Fruit fly (Drosophila melanogaster) whole organism, pupa: ENCODE data around the gene Ac13E.

Experiments
- CG10348 ChIP-seq: fragments of 200-800 bp; sonication (Bioruptor generic); IDR thresholded peaks from 2 replicates; pipeline ENCODE4 v1.3.6; 2022; ENCODE audit warnings: missing biosample characterization, missing genetic modification characterization
- CG12605 ChIP-seq: fragments of 200-800 bp; sonication (Bioruptor generic); IDR thresholded peaks from 2 replicates; pipeline ENCODE4 v1.3.6; 2022; ENCODE audit warnings: missing biosample characterization, missing genetic modification characterization
- CG13204 ChIP-seq: fragments of 200-800 bp; sonication (Bioruptor generic); optimal IDR thresholded peaks from 2 replicates; lab custom pipeline; 2018; ENCODE audit warnings: missing biosample characterization, mild to moderate bottlenecking, missing genetic modification characterization, moderate library complexity
- CG14655 ChIP-seq: fragments of 200-800 bp; sonication (Bioruptor generic); optimal IDR thresholded peaks from 3 replicates; lab custom pipeline; 2017; ENCODE audit warnings: mild to moderate bottlenecking, missing biosample characterization, missing genetic modification reagents, missing genetic modification characterization
- CG15710 ChIP-seq: fragments of 200-800 bp; sonication (Bioruptor generic); optimal IDR thresholded peaks from 2 replicates; lab custom pipeline; 2018; ENCODE audit warnings: missing biosample characterization, mild to moderate bottlenecking, missing genetic modification characterization, moderate library complexity
- CG17806 ChIP-seq: fragments of 200-800 bp; sonication (Bioruptor generic); optimal IDR thresholded peaks from 2 replicates; lab custom pipeline; 2018; ENCODE audit warnings: missing biosample characterization, mild to moderate bottlenecking, missing genetic modification characterization, moderate library complexity
- CG32121 ChIP-seq: fragments of 200-800 bp; sonication (Bioruptor generic); IDR thresholded peaks from 2 replicates; pipeline ENCODE4 v1.3.6; 2022; ENCODE audit warnings: missing biosample characterization, missing genetic modification characterization
- CG34367 ChIP-seq: fragments of 200-800 bp; sonication (Bioruptor generic); optimal IDR thresholded peaks from 2 replicates; lab custom pipeline; 2018; ENCODE audit warnings: missing biosample characterization, mild to moderate bottlenecking, missing genetic modification characterization
- CG4496 ChIP-seq: fragments of 200-800 bp; sonication (Bioruptor generic); IDR thresholded peaks from 3 replicates; pipeline ENCODE4 v1.3.6; 2022; ENCODE audit warnings: missing biosample characterization, missing genetic modification characterization
- CG8159 ChIP-seq: fragments of 200-800 bp; sonication (Bioruptor generic); optimal IDR thresholded peaks from 3 replicates; lab custom pipeline; 2018; ENCODE audit warnings: missing biosample characterization, mild to moderate bottlenecking, missing genetic modification characterization, moderate library complexity
- CG8301 ChIP-seq: fragments of 200-800 bp; sonication (Bioruptor generic); optimal IDR thresholded peaks from 2 replicates; lab custom pipeline; 2018; ENCODE audit warnings: missing biosample characterization, mild to moderate bottlenecking, missing genetic modification characterization
- CG9948 ChIP-seq: fragments of 200-800 bp; sonication (Bioruptor generic); optimal IDR thresholded peaks from 2 replicates; lab custom pipeline; 2018; ENCODE audit warnings: missing biosample characterization, mild to moderate bottlenecking, missing genetic modification characterization, moderate library complexity
- D1 ChIP-seq: fragments of 200-800 bp; sonication (Bioruptor generic); optimal IDR thresholded peaks from 2 replicates; lab custom pipeline; 2018; ENCODE audit warnings: missing biosample characterization, mild to moderate bottlenecking, missing genetic modification characterization, moderate library complexity
- EcR ChIP-seq: fragments of 200-800 bp; sonication (Bioruptor generic); optimal IDR thresholded peaks from 3 replicates; lab custom pipeline; 2019; ENCODE audit warnings: missing biosample characterization, missing genetic modification characterization, mild to moderate bottlenecking, moderate library complexity, missing genetic modification reagents
- Ets98B ChIP-seq: fragments of 200-800 bp; sonication (Bioruptor generic); IDR thresholded peaks from 2 replicates; pipeline ENCODE4 v1.3.6; 2022; ENCODE audit warnings: missing biosample characterization, missing genetic modification characterization
- Pif1A ChIP-seq: fragments of 200-800 bp; sonication (Bioruptor generic); optimal IDR thresholded peaks from 3 replicates; lab custom pipeline; 2016; ENCODE audit warnings: missing biosample characterization, missing genetic modification characterization
- Pif1B ChIP-seq: fragments of 200-800 bp; sonication (Bioruptor generic); optimal IDR thresholded peaks from 3 replicates; lab custom pipeline; 2016; ENCODE audit warnings: missing biosample characterization, missing genetic modification characterization
- Snoo ChIP-seq: fragments of 200-800 bp; sonication (Bioruptor generic); optimal IDR thresholded peaks from 3 replicates; lab custom pipeline; 2017; ENCODE audit warnings: missing biosample characterization, mild to moderate bottlenecking, missing genetic modification characterization, inconsistent platforms
- fd96Ca ChIP-seq: fragments of 200-800 bp; sonication (Bioruptor generic); IDR thresholded peaks from 3 replicates; pipeline ENCODE4 v1.3.6; 2022; ENCODE audit warnings: missing biosample characterization, missing genetic modification characterization
- gl ChIP-seq: fragments of 200-800 bp; sonication (Bioruptor generic); optimal IDR thresholded peaks from 2 replicates; lab custom pipeline; 2018; ENCODE audit warnings: missing biosample characterization, mild to moderate bottlenecking, missing genetic modification characterization
- rn ChIP-seq: fragments of 200-800 bp; sonication (Bioruptor generic); IDR thresholded peaks from 2 replicates; pipeline ENCODE4 v1.3.6; 2022; ENCODE audit warnings: missing biosample characterization, missing genetic modification characterization

Ac13E gene

dm6 chrX:15593477-15594229 is 39.6 kb upstream of the Ac13E start, which contains the start of gene Chsy:
Gene Chsy, minus strand, starts transcription at chrX:15593534.
- TF ChIP-seq CG14655 (GFP tag; lab: Kevin White, UChicago) (peak; percentile 53), CG13204 (GFP tag; lab: Kevin White, UChicago) (peak; percentile 2), CG12605 (GFP tag; lab: Robert Waterston, UW) (peak; percentile 37; the same call in 1 of the 2 replicates), D1 (tag; lab: Kevin White, UChicago) (peak; percentile 3), CG32121 (GFP tag; lab: Robert Waterston, UW) (peak; percentile 15; the same call in 1 of the 2 replicates), Ets98B (GFP tag; lab: Robert Waterston, UW) (peak; percentile 14), CG8159 (tag; lab: Kevin White, UChicago) (peak; percentile 24), fd96Ca (GFP tag; lab: Robert Waterston, UW) (peak; percentile 13; the same call in 1 of the 3 replicates), Pif1A (GFP tag; lab: Kevin White, UChicago) (no peak), CG34367 (tag; lab: Kevin White, UChicago) (no peak), EcR (no peak), CG15710 (tag; lab: Kevin White, UChicago) (peak; percentile 1), gl (tag; lab: Kevin White, UChicago) (no peak), CG4496 (0 out of 3 replicates have a peak, but pooled peaks have one; percentile 47)

- peak; percentile 33 for TF ChIP-seq EcR
- TF ChIP-seq Ets98B (GFP tag; lab: Robert Waterston, UW) = no peak
Observed at dm6 chrX:15592822-15593476, 38.9 kb upstream of the Ac13E start.

- TF ChIP-seq CG8301 (tag; lab: Kevin White, UChicago) = no peak
- TF ChIP-seq CG4496 = 0 out of 3 replicates have a peak, but pooled peaks have one; percentile 42
- TF ChIP-seq EcR = peak; percentile 66
- TF ChIP-seq CG15710 (tag; lab: Kevin White, UChicago) = no peak
Observed at dm6 chrX:15591721-15592491, 37.8 kb upstream of the Ac13E start.

- TF ChIP-seq rn (GFP tag; lab: Robert Waterston, UW) (no peak), CG17806 (tag; lab: Kevin White, UChicago) (no peak), D1 (tag; lab: Kevin White, UChicago) (no peak), EcR (no peak), CG13204 (GFP tag; lab: Kevin White, UChicago) (no peak)
- TF ChIP-seq, all 21 proteins: peak for 0
Observed at dm6 chrX:15587433-15587832, 33.4 kb upstream of the Ac13E start, which contains the start of gene Alp11. Gene Alp11, plus strand, starts transcription at chrX:15587733.

dm6 chrX:15583842-15584441 is 29.9 kb upstream of the Ac13E start:
- TF ChIP-seq CG15710 (tag; lab: Kevin White, UChicago) = no peak
- no peak for TF ChIP-seq CG17806 (tag; lab: Kevin White, UChicago)
- TF ChIP-seq CG32121 (GFP tag; lab: Robert Waterston, UW) = no peak
- no peak for TF ChIP-seq Ets98B (GFP tag; lab: Robert Waterston, UW)
- no peak for TF ChIP-seq CG13204 (GFP tag; lab: Kevin White, UChicago)
- no peak for TF ChIP-seq D1 (tag; lab: Kevin White, UChicago)
- TF ChIP-seq CG8159 (tag; lab: Kevin White, UChicago) = no peak
- no peak for TF ChIP-seq CG12605 (GFP tag; lab: Robert Waterston, UW)
- TF ChIP-seq Pif1B (GFP tag; lab: Kevin White, UChicago) = no peak
- no peak for TF ChIP-seq CG10348 (GFP tag; lab: Robert Waterston, UW)
- TF ChIP-seq EcR = no peak

dm6 chrX:15582853-15583252 is 28.8 kb upstream of the Ac13E start, which contains the start of the genes CG9215 and CG8097:
Gene CG9215, minus strand, starts transcription at chrX:15582874.
Gene CG8097, plus strand, starts transcription at chrX:15583159.
- TF ChIP-seq CG8159 (tag; lab: Kevin White, UChicago) = no peak
- TF ChIP-seq D1 (tag; lab: Kevin White, UChicago) = no peak
- TF ChIP-seq gl (tag; lab: Kevin White, UChicago) = no peak
- no peak for TF ChIP-seq CG17806 (tag; lab: Kevin White, UChicago)
- TF ChIP-seq CG13204 (GFP tag; lab: Kevin White, UChicago) = no peak
- no peak for TF ChIP-seq rn (GFP tag; lab: Robert Waterston, UW)
- TF ChIP-seq Pif1A (GFP tag; lab: Kevin White, UChicago) = no peak
- no peak for TF ChIP-seq Snoo (tag; lab: Kevin White, UChicago)
- TF ChIP-seq CG10348 (GFP tag; lab: Robert Waterston, UW) = no peak
- TF ChIP-seq CG15710 (tag; lab: Kevin White, UChicago) = peak; percentile 27
- TF ChIP-seq CG32121 (GFP tag; lab: Robert Waterston, UW) = no peak
- peak; percentile 7 for TF ChIP-seq CG9948 (tag; lab: Kevin White, UChicago)
- no peak for TF ChIP-seq CG12605 (GFP tag; lab: Robert Waterston, UW)
- TF ChIP-seq CG14655 (GFP tag; lab: Kevin White, UChicago) = no peak
- TF ChIP-seq Pif1B (GFP tag; lab: Kevin White, UChicago) = no peak
